Worm (Caenorhabditis elegans) whole organism, early embryonic: Measurements from ENCODE around the gene B0244.10.

Experiments used
- B0310.2 ChIP-seq: sonication (generic microtip); optimal IDR thresholded peaks from 2 replicates; lab custom pipeline; 2016; ENCODE audit warnings: mild to moderate bottlenecking, missing genetic modification characterization, missing compliant biosample characterization
- F13C5.2 ChIP-seq: sonication (generic microtip); optimal IDR thresholded peaks from 2 replicates; lab custom pipeline; 2017; ENCODE audit warnings: mild to moderate bottlenecking, missing genetic modification characterization, inconsistent platforms, missing compliant biosample characterization
- aly-1 ChIP-seq: sonication (generic microtip); optimal IDR thresholded peaks from 2 replicates; lab custom pipeline; 2016; ENCODE audit warnings: missing genetic modification characterization, missing compliant biosample characterization
- ama-1 ChIP-seq: fragments of 150-350 bp; optimal IDR thresholded peaks from 2 replicates; lab custom pipeline; 2014
- ceh-13 ChIP-seq: fragments of 200-800 bp; sonication (Bioruptor generic); optimal IDR thresholded peaks from 2 replicates; lab custom pipeline; 2018; ENCODE audit warnings: mild to moderate bottlenecking, missing genetic modification characterization, missing compliant biosample characterization
- ceh-36 ChIP-seq: sonication (generic microtip); optimal IDR thresholded peaks from 2 replicates; lab custom pipeline; 2016; ENCODE audit warnings: missing genetic modification characterization, inconsistent platforms, missing compliant biosample characterization
- ets-7 ChIP-seq: sonication (generic microtip); optimal IDR thresholded peaks from 2 replicates; lab custom pipeline; 2016; ENCODE audit warnings: missing genotype, missing genetic modification characterization, missing compliant biosample characterization
- flt-1 ChIP-seq: fragments of 200-800 bp; sonication (Bioruptor generic); IDR thresholded peaks from 2 replicates; pipeline ENCODE4 v1.3.6; 2022; ENCODE audit warnings: missing genetic modification characterization, missing compliant biosample characterization
- hmbx-1 ChIP-seq: sonication (generic microtip); optimal IDR thresholded peaks from 2 replicates; lab custom pipeline; 2016; ENCODE audit warnings: mild to moderate bottlenecking, missing genetic modification characterization, missing compliant biosample characterization
- hmg-4 ChIP-seq: fragments of 200-800 bp; sonication (Bioruptor generic); optimal IDR thresholded peaks from 2 replicates; lab custom pipeline; 2018; ENCODE audit warnings: mild to moderate bottlenecking, missing genetic modification characterization, missing compliant biosample characterization
- hnd-1 ChIP-seq: sonication (generic microtip); optimal IDR thresholded peaks from 2 replicates; lab custom pipeline; 2016; ENCODE audit warnings: missing genetic modification characterization, missing compliant biosample characterization
- pes-1 ChIP-seq: fragments of 200-800 bp; sonication (Bioruptor generic); IDR thresholded peaks from 2 replicates; pipeline ENCODE4 v1.3.6; 2022; ENCODE audit warnings: missing genetic modification reagents, missing genetic modification characterization, missing compliant biosample characterization
- scrt-1 ChIP-seq: fragments of 200-800 bp; sonication (Bioruptor generic); IDR thresholded peaks from 2 replicates; pipeline ENCODE4 v1.3.6; 2022; ENCODE audit warnings: missing genetic modification characterization, missing compliant biosample characterization
- sea-1 ChIP-seq: fragments of 200-800 bp; sonication (Bioruptor generic); conservative IDR thresholded peaks from 2 replicates; pipeline ENCODE4 v1.3.6; 2022; ENCODE audit warnings: missing genetic modification characterization, missing compliant biosample characterization
- tbx-11 ChIP-seq: fragments of 200-800 bp; sonication (Bioruptor generic); IDR thresholded peaks from 2 replicates; pipeline ENCODE4 v1.3.6; 2022; ENCODE audit warnings: missing genetic modification characterization, missing compliant biosample characterization
- tbx-37 ChIP-seq: fragments of 200-800 bp; sonication (Bioruptor generic); conservative IDR thresholded peaks from 2 replicates; pipeline ENCODE4 v1.3.6; 2022; ENCODE audit warnings: missing genetic modification reagents, missing genetic modification characterization, missing compliant biosample characterization
- tra-4 ChIP-seq: sonication (generic microtip); optimal IDR thresholded peaks from 2 replicates; lab custom pipeline; 2017; ENCODE audit warnings: missing genetic modification characterization, missing compliant biosample characterization

Gene B0244.10

DNA sequence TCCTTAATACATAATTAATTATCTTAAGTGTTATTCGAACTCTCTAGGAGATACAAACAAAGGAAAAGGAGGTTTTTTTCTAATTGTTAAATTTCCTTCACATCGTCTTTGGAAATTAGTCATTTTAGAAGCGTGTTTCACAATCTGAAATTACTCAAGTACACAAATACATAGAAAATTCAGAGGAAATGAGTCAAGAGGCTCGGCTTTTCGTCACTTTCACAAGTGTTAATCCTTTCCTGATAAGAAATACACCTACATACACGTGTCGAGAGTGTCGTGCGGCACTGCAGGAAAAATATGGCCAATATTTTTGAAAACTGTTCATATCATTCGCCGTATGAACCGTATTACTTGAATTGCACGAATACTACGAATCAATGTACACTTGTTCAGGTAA, 12.2 kb downstream of the B0244.10 start, which contains the start of gene B0244.4:
Gene B0244.4 (plus strand): TSS at position 301 of the 400 bp plus-strand sequence.
- TF ChIP-seq hmg-4 (GFP tag; lab: Kevin White, UChicago) (no peak), ama-1 (lab: Kevin White, UChicago) (no peak)

- no peak for TF ChIP-seq hnd-1 (tag; lab: Kevin White, UChicago)
- no peak for TF ChIP-seq pes-1 (GFP tag; lab: Robert Waterston, UW)
- TF ChIP-seq ceh-13 (GFP tag; lab: Kevin White, UChicago) = no peak
- no peak for TF ChIP-seq tbx-37 (GFP tag; lab: Robert Waterston, UW)
- TF ChIP-seq tra-4 (tag; lab: Kevin White, UChicago) = no peak
- no peak for TF ChIP-seq ets-7
- no peak for TF ChIP-seq tbx-11 (GFP tag; lab: Robert Waterston, UW)
- no peak for TF ChIP-seq hmbx-1 (tag; lab: Kevin White, UChicago)
Measured at ce11 chrIII:5748360-5748759, 13.4 kb downstream of the B0244.10 start.

DNA sequence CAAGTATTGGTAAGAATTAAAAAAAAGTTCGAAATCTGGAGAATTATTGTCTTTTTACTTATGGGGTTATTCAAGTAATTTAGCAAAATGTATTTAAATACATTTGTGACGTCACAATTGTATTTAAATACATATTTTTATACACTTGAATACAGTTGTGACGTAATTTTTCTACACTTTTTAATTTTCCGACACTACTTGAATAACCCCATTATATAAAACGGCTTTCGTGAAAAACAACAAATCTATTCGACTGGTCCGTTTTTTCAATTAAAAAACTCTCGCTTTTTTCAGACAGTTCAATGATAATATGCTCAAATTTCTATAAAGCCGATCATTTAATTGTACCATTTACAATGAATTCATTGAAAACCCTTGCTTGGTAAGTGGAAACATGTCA, 15.5 kb downstream of the B0244.10 start:
- TF ChIP-seq hnd-1 (tag; lab: Kevin White, UChicago) (no peak), ceh-13 (GFP tag; lab: Kevin White, UChicago) (no peak), ets-7 (no peak), tbx-11 (GFP tag; lab: Robert Waterston, UW) (no peak), flt-1 (GFP tag; lab: Robert Waterston, UW) (no peak), scrt-1 (GFP tag; lab: Robert Waterston, UW) (no peak), ceh-36 (tag; lab: Kevin White, UChicago) (no peak), tbx-37 (GFP tag; lab: Robert Waterston, UW) (no peak), tra-4 (tag; lab: Kevin White, UChicago) (no peak), pes-1 (GFP tag; lab: Robert Waterston, UW) (no peak), hmbx-1 (tag; lab: Kevin White, UChicago) (no peak), aly-1 (tag; lab: Kevin White, UChicago) (no peak), B0310.2 (tag; lab: Kevin White, UChicago) (no peak), hmg-4 (GFP tag; lab: Kevin White, UChicago) (no peak), F13C5.2 (tag; lab: Kevin White, UChicago) (no peak), sea-1 (GFP tag; lab: Robert Waterston, UW) (no peak), ama-1 (lab: Kevin White, UChicago) (no peak)

DNA sequence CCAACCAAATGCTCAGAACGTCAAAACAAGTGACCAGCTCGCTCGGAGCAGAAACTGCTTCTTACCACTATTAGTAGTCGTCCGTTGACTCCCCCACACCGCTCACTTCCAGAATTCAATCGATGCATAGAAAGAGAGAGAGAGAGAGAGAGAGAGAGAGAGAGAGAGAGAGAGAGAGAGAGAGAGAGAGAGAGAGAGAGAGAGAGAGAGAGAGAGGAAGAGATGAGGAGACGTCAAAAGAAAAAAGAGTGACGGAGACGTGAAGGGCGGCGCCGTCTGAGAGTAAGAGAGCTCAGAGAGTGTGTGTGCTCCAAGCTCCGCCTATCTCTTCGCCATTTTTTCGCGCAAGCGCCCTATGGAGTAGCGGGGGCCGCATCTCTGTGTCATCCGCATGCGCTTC, 20.2 kb downstream of the B0244.10 start, which contains the start of gene ida-1:
Gene ida-1 (plus strand): TSS at position 336 of the 400 bp plus-strand sequence.
- TF ChIP-seq sea-1 (GFP tag; lab: Robert Waterston, UW) (no peak), ceh-36 (tag; lab: Kevin White, UChicago) (no peak), hmbx-1 (tag; lab: Kevin White, UChicago) (no peak), tbx-11 (GFP tag; lab: Robert Waterston, UW) (no peak), scrt-1 (GFP tag; lab: Robert Waterston, UW) (no peak), hmg-4 (GFP tag; lab: Kevin White, UChicago) (no peak), tra-4 (tag; lab: Kevin White, UChicago) (no peak), hnd-1 (tag; lab: Kevin White, UChicago) (no peak), ets-7 (no peak), F13C5.2 (tag; lab: Kevin White, UChicago) (no peak), ceh-13 (GFP tag; lab: Kevin White, UChicago) (no peak), B0310.2 (tag; lab: Kevin White, UChicago) (no peak), pes-1 (GFP tag; lab: Robert Waterston, UW) (no peak), tbx-37 (GFP tag; lab: Robert Waterston, UW) (no peak), aly-1 (tag; lab: Kevin White, UChicago) (no peak)

- TF ChIP-seq tra-4 (tag; lab: Kevin White, UChicago) (no peak), tbx-11 (GFP tag; lab: Robert Waterston, UW) (no peak), ceh-36 (tag; lab: Kevin White, UChicago) (no peak), aly-1 (tag; lab: Kevin White, UChicago) (no peak), ceh-13 (GFP tag; lab: Kevin White, UChicago) (no peak), sea-1 (GFP tag; lab: Robert Waterston, UW) (no peak), hnd-1 (tag; lab: Kevin White, UChicago) (no peak), ama-1 (lab: Kevin White, UChicago) (no peak), scrt-1 (GFP tag; lab: Robert Waterston, UW) (no peak), ets-7 (no peak), B0310.2 (tag; lab: Kevin White, UChicago) (no peak), tbx-37 (GFP tag; lab: Robert Waterston, UW) (no peak), F13C5.2 (tag; lab: Kevin White, UChicago) (no peak), flt-1 (GFP tag; lab: Robert Waterston, UW) (no peak), hmbx-1 (tag; lab: Kevin White, UChicago) (no peak), pes-1 (GFP tag; lab: Robert Waterston, UW) (no peak), hmg-4 (GFP tag; lab: Kevin White, UChicago) (no peak)
Measured at ce11 chrIII:5757492-5758045, 22.6 kb downstream of the B0244.10 start.

- TF ChIP-seq pes-1 (GFP tag; lab: Robert Waterston, UW) (no peak), ceh-13 (GFP tag; lab: Kevin White, UChicago) (no peak), hnd-1 (tag; lab: Kevin White, UChicago) (no peak), ama-1 (lab: Kevin White, UChicago) (no peak), ceh-36 (tag; lab: Kevin White, UChicago) (no peak), ets-7 (no peak), aly-1 (tag; lab: Kevin White, UChicago) (no peak), hmbx-1 (tag; lab: Kevin White, UChicago) (no peak), B0310.2 (tag; lab: Kevin White, UChicago) (no peak)
Measured at ce11 chrIII:5758519-5759099, 23.7 kb downstream of the B0244.10 start.
